Fruit fly (Drosophila melanogaster) whole organism: ENCODE results near the gene Nnk.

Source experiments
- pan ChIP-seq: fragments of >200 bp; optimal IDR thresholded peaks from 2 replicates; lab custom pipeline; 2017
- usp ChIP-seq: fragments of >200 bp; optimal IDR thresholded peaks from 2 replicates; lab custom pipeline; 2017; ENCODE audit warnings: missing biosample characterization, missing genetic modification characterization, mixed read lengths

DNA sequence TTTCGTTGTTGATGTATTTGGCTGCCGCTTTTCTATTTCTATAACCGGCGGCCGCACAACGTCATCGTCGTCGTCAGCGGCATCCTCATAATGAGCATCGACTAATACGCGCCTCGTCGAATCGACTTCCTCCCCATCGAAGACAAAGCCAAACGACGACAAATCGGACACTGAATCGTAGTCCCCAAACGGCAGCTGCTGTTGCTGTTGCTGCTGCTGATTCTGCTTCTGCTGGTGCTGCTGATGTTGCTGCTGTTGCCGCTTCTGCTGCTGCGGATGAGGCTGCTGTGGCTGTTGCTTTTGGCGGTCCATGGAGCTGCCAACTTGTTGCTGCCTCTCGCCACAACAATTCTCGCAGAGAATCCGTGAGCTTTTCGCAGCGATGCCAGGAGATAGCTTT, 21.9 kb downstream of the Nnk start:
- TF ChIP-seq usp (GFP tag; lab: Kevin White, UChicago) (no peak), pan (lab: Kevin White, UChicago) (no peak)
